Fruit fly (Drosophila melanogaster): ENCODE data around the gene CG18558.

- TF ChIP-seq nerfin-2 (GFP tag; IDR thresholded peaks at IDR 0.05; ENCODE audit: partially characterized antibody) (no peak), CG9876 (GFP tag; optimal IDR thresholded peaks at IDR 0.05) (no peak), Stat92E (GFP tag; optimal IDR thresholded peaks at IDR 0.05) (no peak), disco-r (GFP tag; optimal IDR thresholded peaks at IDR 0.05) (no peak), CG17612 (GFP tag; IDR thresholded peaks at IDR 0.05) (no peak), nmo (GFP tag; optimal IDR thresholded peaks at IDR 0.05) (no peak), Eip74EF (GFP tag; optimal IDR thresholded peaks at IDR 0.05) (no peak), Sin3A (optimal IDR thresholded peaks at IDR 0.05) (no peak), CG32767 (GFP tag; IDR thresholded peaks at IDR 0.05) (no peak), NC2β (GFP tag; optimal IDR thresholded peaks at IDR 0.05) (no peak)
Measured at dm6 chr2L:2847112-2847682, 2.9 kb upstream of the CG18558 start, which contains the start of the genes CG3117 and CG2983.
